Worm (Caenorhabditis elegans): ENCODE data around the gene dpy-22.

DNA sequence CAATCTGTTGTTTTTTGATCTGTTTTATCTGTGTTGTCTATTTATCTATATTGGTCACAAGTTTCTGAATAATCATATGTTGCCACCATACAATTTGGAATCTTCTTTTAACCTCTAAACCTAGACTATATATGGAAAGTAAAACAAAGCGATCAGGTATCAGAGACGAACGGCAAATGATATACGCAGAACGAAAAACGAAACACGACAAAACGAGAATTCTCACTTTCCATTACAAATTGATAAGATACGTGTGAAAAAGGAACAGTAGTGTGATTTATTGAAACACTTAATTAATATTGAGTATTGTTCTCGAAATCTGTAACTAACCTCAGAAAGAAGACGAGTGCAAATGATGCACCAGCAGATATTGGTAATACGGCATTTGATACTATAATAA, 58.2 kb downstream of the dpy-22 start:
- no peak for TF ChIP-seq let-526 (GFP tag; IDR thresholded peaks at IDR 0.05)
- TF ChIP-seq ceh-27 (GFP tag; optimal IDR thresholded peaks at IDR 0.05) = no peak
- no peak for TF ChIP-seq snpc-4 (GFP tag; optimal IDR thresholded peaks at IDR 0.05)
- TF ChIP-seq snpc-4 (tag; optimal IDR thresholded peaks at IDR 0.05) = no peak
- no peak for TF ChIP-seq hmg-1.2 (GFP tag; IDR thresholded peaks at IDR 0.05)
- TF ChIP-seq ccch-3 (GFP tag; optimal IDR thresholded peaks at IDR 0.05) = no peak
- no peak for TF ChIP-seq ztf-3 (GFP tag; optimal IDR thresholded peaks at IDR 0.05)
- TF ChIP-seq chd-7 (tag; optimal IDR thresholded peaks at IDR 0.05) = no peak
- TF ChIP-seq nhr-80 (tag; optimal IDR thresholded peaks at IDR 0.05) = no peak
